Worm (Caenorhabditis elegans) whole organism, L1 larva: Measurements from ENCODE around the gene F35F10.5.

Source experiments
- C34B4.2 ChIP-seq: sonication (generic microtip); optimal IDR thresholded peaks from 2 replicates; lab custom pipeline; 2017; ENCODE audit warnings: mild to moderate bottlenecking, missing genetic modification characterization, missing compliant biosample characterization
- Y116A8C.19 ChIP-seq: sonication (generic microtip); optimal IDR thresholded peaks from 2 replicates; lab custom pipeline; 2016; ENCODE audit warnings: missing compliant biosample characterization, missing genetic modification characterization, borderline replicate concordance
- aha-1 ChIP-seq: fragments of 150-350 bp; optimal IDR thresholded peaks from 2 replicates; lab custom pipeline; 2014; ENCODE audit warnings: missing biosample characterization, missing genetic modification characterization
- aly-2 ChIP-seq: fragments of 150-350 bp; optimal IDR thresholded peaks from 2 replicates; lab custom pipeline; 2014; ENCODE audit warnings: missing biosample characterization, missing genetic modification characterization
- ama-1 ChIP-seq: fragments of 150-350 bp; optimal IDR thresholded peaks from 2 replicates; lab custom pipeline; 2014
- ceh-82 ChIP-seq, 3 experiments: fragments of 150-350 bp in 1 of 3; sonication (generic microtip) in 2 of 3; optimal IDR thresholded peaks; 2 replicates each; lab custom pipeline; 2014 to 2017; ENCODE audit warnings: missing biosample characterization in 3 of 3, missing genetic modification characterization in 3 of 3
- dsc-1 ChIP-seq: sonication (generic microtip); optimal IDR thresholded peaks from 2 replicates; lab custom pipeline; 2016; ENCODE audit warnings: mild to moderate bottlenecking, missing genetic modification characterization, missing compliant biosample characterization
- efl-3 ChIP-seq: fragments of 200-800 bp; sonication (Bioruptor generic); optimal IDR thresholded peaks from 2 replicates; lab custom pipeline; 2018; ENCODE audit warnings: mild to moderate bottlenecking, missing genetic modification characterization, missing compliant biosample characterization
- egl-13 ChIP-seq: sonication (generic microtip); optimal IDR thresholded peaks from 2 replicates; lab custom pipeline; 2016; ENCODE audit warnings: missing genotype, missing genetic modification reagents, missing genetic modification characterization, missing compliant biosample characterization
- egl-27 ChIP-seq, 2 experiments: fragments of 150-350 bp in 1 of 2; sonication (generic microtip); optimal IDR thresholded peaks; 3 replicates each; lab custom pipeline; 2017 to 2018; ENCODE audit warnings: missing biosample characterization in 2 of 2, missing genetic modification characterization in 2 of 2, missing genetic modification reagents in 2 of 2
- fkh-10 ChIP-seq: sonication (generic microtip); optimal IDR thresholded peaks from 2 replicates; lab custom pipeline; 2017; ENCODE audit warnings: missing biosample characterization, missing genetic modification reagents, missing genetic modification characterization
- fkh-8 ChIP-seq: sonication (generic microtip); optimal IDR thresholded peaks from 2 replicates; lab custom pipeline; 2016; ENCODE audit warnings: mild to moderate bottlenecking, missing genetic modification characterization, missing compliant biosample characterization
- grh-1 ChIP-seq: fragments of 200-800 bp; sonication (Bioruptor generic); IDR thresholded peaks from 2 replicates; pipeline ENCODE4 v1.3.6; 2022; ENCODE audit warnings: missing genetic modification reagents, missing genetic modification characterization, missing compliant biosample characterization
- isw-1 ChIP-seq: fragments of 200-800 bp; sonication (Bioruptor generic); IDR thresholded peaks from 2 replicates; pipeline ENCODE4 v1.3.6; 2022; ENCODE audit warnings: missing genetic modification characterization, missing compliant biosample characterization
- lin-13 ChIP-seq: fragments of 150-350 bp; optimal IDR thresholded peaks from 2 replicates; lab custom pipeline; 2014; ENCODE audit warnings: missing biosample characterization, missing genetic modification reagents, missing genetic modification characterization
- nhr-12 ChIP-seq: sonication (generic microtip); optimal IDR thresholded peaks from 2 replicates; lab custom pipeline; 2017; ENCODE audit warnings: missing biosample characterization, missing genetic modification characterization
- nhr-19 ChIP-seq: fragments of 200-800 bp; sonication (Bioruptor generic); conservative IDR thresholded peaks from 2 replicates; pipeline ENCODE4 v1.3.6; 2022; ENCODE audit warnings: missing genetic modification characterization, missing compliant biosample characterization
- nhr-71 ChIP-seq: sonication (generic microtip); optimal IDR thresholded peaks from 2 replicates; lab custom pipeline; 2016; ENCODE audit warnings: mild to moderate bottlenecking, missing genetic modification characterization, moderate library complexity, missing compliant biosample characterization
- nhr-76 ChIP-seq: sonication (generic microtip); optimal IDR thresholded peaks from 2 replicates; lab custom pipeline; 2017; ENCODE audit warnings: missing biosample characterization, missing genetic modification characterization
- nhr-77 ChIP-seq: fragments of 150-350 bp; optimal IDR thresholded peaks from 2 replicates; lab custom pipeline; 2014; ENCODE audit warnings: missing biosample characterization, missing genetic modification characterization
- nhr-90 ChIP-seq: sonication (generic microtip); optimal IDR thresholded peaks from 2 replicates; lab custom pipeline; 2016; ENCODE audit warnings: mild to moderate bottlenecking, missing genetic modification characterization, missing compliant biosample characterization; ENCODE audit not compliant: poor library complexity
- snu-23 ChIP-seq: sonication (generic microtip); optimal IDR thresholded peaks from 2 replicates; lab custom pipeline; 2016; ENCODE audit warnings: missing genetic modification characterization, missing compliant biosample characterization
- sox-4 ChIP-seq: sonication (generic microtip); optimal IDR thresholded peaks from 2 replicates; lab custom pipeline; 2016; ENCODE audit warnings: missing genetic modification characterization, missing compliant biosample characterization
- sup-37 ChIP-seq: fragments of 200-800 bp; sonication (Bioruptor generic); optimal IDR thresholded peaks from 2 replicates; lab custom pipeline; 2018; ENCODE audit warnings: mild to moderate bottlenecking, missing genetic modification characterization, missing compliant biosample characterization
- swsn-7 ChIP-seq: sonication (generic microtip); optimal IDR thresholded peaks from 2 replicates; lab custom pipeline; 2016; ENCODE audit warnings: missing genetic modification characterization, missing compliant biosample characterization
- unc-130 ChIP-seq: fragments of 150-350 bp; optimal IDR thresholded peaks from 2 replicates; lab custom pipeline; 2017; ENCODE audit warnings: missing biosample characterization, missing genetic modification characterization, inconsistent platforms
- unc-62 ChIP-seq: fragments of 150-350 bp; optimal IDR thresholded peaks from 2 replicates; lab custom pipeline; 2014; ENCODE audit warnings: missing biosample characterization, missing genetic modification reagents, missing genetic modification characterization
- ztf-11 ChIP-seq, 2 experiments: sonication (generic microtip); optimal IDR thresholded peaks; 2 replicates each; lab custom pipeline; 2016 to 2017; ENCODE audit warnings: missing genetic modification characterization in 2 of 2, missing biosample characterization in 1 of 2, missing compliant biosample characterization in 1 of 2
- ztf-4 ChIP-seq: fragments of 150-350 bp; optimal IDR thresholded peaks from 2 replicates; lab custom pipeline; 2014; ENCODE audit warnings: missing biosample characterization, missing genetic modification characterization

Gene F35F10.5

ce11 chrV:3320005-3320404 lies 35.3 kb downstream of the F35F10.5 start, which contains the start of gene F35F10.14:
TSS of gene F35F10.14 (minus strand) at chrV:3320105.
- no peak for TF ChIP-seq efl-3
- no peak for TF ChIP-seq egl-13
- no peak for TF ChIP-seq unc-130 (tag; lab: Kevin White, UChicago)
- no peak for TF ChIP-seq lin-13
- no peak for TF ChIP-seq nhr-90
- TF ChIP-seq egl-27 (tag; optimal IDR thresholded peaks at IDR 0.05; lab: Kevin White, UChicago) = no peak
- TF ChIP-seq ztf-4 (tag; lab: Kevin White, UChicago) = no peak
- TF ChIP-seq nhr-77 (tag; lab: Kevin White, UChicago) = no peak
- no peak for TF ChIP-seq unc-62
- TF ChIP-seq sup-37 = no peak
- no peak for TF ChIP-seq isw-1 (GFP tag; lab: Robert Waterston, UW)
- no peak for TF ChIP-seq swsn-7 (tag; lab: Kevin White, UChicago)
- TF ChIP-seq sox-4 = no peak
- TF ChIP-seq dsc-1 (tag; lab: Kevin White, UChicago) = no peak
- no peak for TF ChIP-seq C34B4.2 (tag; lab: Kevin White, UChicago)
- TF ChIP-seq ztf-11 (tag; optimal IDR thresholded peaks at IDR 0.05; lab: Kevin White, UChicago) = no peak
- no peak for TF ChIP-seq aha-1 (tag; lab: Kevin White, UChicago)
- TF ChIP-seq Y116A8C.19 (tag; lab: Kevin White, UChicago) = no peak
- TF ChIP-seq snu-23 (GFP tag; lab: Kevin White, UChicago) = no peak
- TF ChIP-seq fkh-10 (GFP tag; lab: Kevin White, UChicago) = no peak

ce11 chrV:3320432-3320831 lies 35.7 kb downstream of the F35F10.5 start, which contains the start of gene C17B7.14:
TSS of gene C17B7.14 (minus strand) at chrV:3320532.
- no peak for TF ChIP-seq egl-13
- no peak for TF ChIP-seq grh-1 (GFP tag; lab: Robert Waterston, UW)
- TF ChIP-seq aha-1 (tag; lab: Kevin White, UChicago) = no peak
- TF ChIP-seq C34B4.2 (tag; lab: Kevin White, UChicago) = no peak
- no peak for TF ChIP-seq ceh-82 (tag; optimal IDR thresholded peaks at IDR 0.05; lab: Kevin White, UChicago)

ce11 chrV:3324178-3324577 lies 39.4 kb downstream of the F35F10.5 start, which contains the start of gene C17B7.8:
TSS of gene C17B7.8 (minus strand) at chrV:3324278.
- TF ChIP-seq ama-1 (lab: Kevin White, UChicago) (no peak), nhr-12 (no peak)

- TF ChIP-seq nhr-76 (no peak), fkh-8 (tag; lab: Kevin White, UChicago) (no peak), swsn-7 (tag; lab: Kevin White, UChicago) (no peak), nhr-71 (tag; lab: Kevin White, UChicago) (no peak)
These were observed 47.3 kb downstream of the F35F10.5 start, which contains the start of gene C17B7.9 for ce11 chrV:3332023-3332422. TSS of gene C17B7.9 (minus strand) at chrV:3332123.

- TF ChIP-seq nhr-19 (GFP tag; lab: Robert Waterston, UW) (no peak), aly-2 (no peak), ztf-4 (tag; lab: Kevin White, UChicago) (no peak), dsc-1 (tag; lab: Kevin White, UChicago) (no peak)
These were observed 48.6 kb downstream of the F35F10.5 start, which contains the start of gene C17B7.5 for ce11 chrV:3333334-3333733. TSS of gene C17B7.5 (plus strand) at chrV:3333634.
